Fruit fly (Drosophila melanogaster): ENCODE data around the gene HLH4C.

Gene HLH4C

dm6 chrX:4660642-4661252, 13.5 kb upstream of the HLH4C start:
- TF ChIP-seq ss (GFP tag; optimal IDR thresholded peaks at IDR 0.05) (no peak), CG6792 (GFP tag; optimal IDR thresholded peaks at IDR 0.05) (peak; percentile 3), CG10669 (GFP tag; optimal IDR thresholded peaks at IDR 0.05) (peak; percentile 24), CG8119 (GFP tag; IDR thresholded peaks at IDR 0.05) (no peak), cyc (GFP tag; optimal IDR thresholded peaks at IDR 0.05) (no peak), Ets96B (tag; optimal IDR thresholded peaks at IDR 0.05) (peak; percentile 35), CG8319 (GFP tag; optimal IDR thresholded peaks at IDR 0.05) (no peak), Sox15 (GFP tag; optimal IDR thresholded peaks at IDR 0.05) (peak; percentile 5), CG9139 (GFP tag; optimal IDR thresholded peaks at IDR 0.05) (no peak), salr (GFP tag; optimal IDR thresholded peaks at IDR 0.05) (peak in 1 of 2 experiments; percentile 19), dsx (GFP tag; optimal IDR thresholded peaks at IDR 0.05; ENCODE audit: poor library complexity, severe bottlenecking) (no peak), CG34406 (GFP tag; optimal IDR thresholded peaks at IDR 0.05) (peak; percentile 40), lz (GFP tag; optimal IDR thresholded peaks at IDR 0.05) (peak; percentile 3), svp (GFP tag) (peak; percentile 69), Met (GFP tag; optimal IDR thresholded peaks at IDR 0.05) (no peak), achi (GFP tag; optimal IDR thresholded peaks at IDR 0.05) (peak; percentile 25), CG6276 (GFP tag; optimal IDR thresholded peaks at IDR 0.05) (no peak), fd85E (GFP tag; optimal IDR thresholded peaks at IDR 0.05) (no peak), CG6163 (GFP tag; IDR thresholded peaks at IDR 0.05) (no peak; the same call in 2 of the 3 replicates), Eip78C (GFP tag) (peak; percentile 84), CG8632 (GFP tag; optimal IDR thresholded peaks at IDR 0.05) (peak; percentile 5), Ets21C (GFP tag; optimal IDR thresholded peaks at IDR 0.05) (no peak), net (GFP tag; optimal IDR thresholded peaks at IDR 0.05) (peak; percentile 2), CG6854 (GFP tag; optimal IDR thresholded peaks at IDR 0.05) (no peak), CG32006 (GFP tag; optimal IDR thresholded peaks at IDR 0.05) (peak; percentile 42), topi (GFP tag; optimal IDR thresholded peaks at IDR 0.05) (no peak), fkh (GFP tag; optimal IDR thresholded peaks at IDR 0.05) (no peak), fd59A (GFP tag; optimal IDR thresholded peaks at IDR 0.05) (no peak), Gug (GFP tag; IDR thresholded peaks at IDR 0.05) (no peak), esn (GFP tag; optimal IDR thresholded peaks at IDR 0.05) (peak; percentile 39)

DNA sequence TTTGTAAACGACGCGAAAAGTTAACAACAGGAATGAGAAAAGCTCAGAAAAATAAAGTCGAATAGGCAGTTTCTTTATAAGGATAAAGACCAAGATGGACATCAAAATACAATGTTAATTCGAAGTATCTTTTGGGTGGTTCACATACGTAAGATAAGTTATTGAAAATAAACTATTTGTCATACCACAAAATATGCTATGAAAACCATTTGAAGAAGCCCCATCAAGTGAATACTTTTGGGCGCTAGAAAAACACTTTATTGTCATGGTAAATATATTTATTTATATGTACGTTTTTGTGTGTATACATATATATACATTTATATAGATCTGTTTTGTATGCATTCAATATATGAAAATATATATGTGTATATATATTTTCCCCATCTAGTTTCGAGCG, 10.7 kb upstream of the HLH4C start:
- TF ChIP-seq salr (GFP tag; optimal IDR thresholded peaks at IDR 0.05) (no peak), CG6854 (GFP tag; optimal IDR thresholded peaks at IDR 0.05) (no peak), topi (GFP tag; optimal IDR thresholded peaks at IDR 0.05) (no peak), CG11762 (GFP tag; optimal IDR thresholded peaks at IDR 0.05; ENCODE audit: insufficient read depth) (no peak), Sox102F (GFP tag; optimal IDR thresholded peaks at IDR 0.05) (no peak), Hr4 (GFP tag; optimal IDR thresholded peaks at IDR 0.05) (no peak), CG1621 (tag; optimal IDR thresholded peaks at IDR 0.05) (no peak), CG3032 (tag; optimal IDR thresholded peaks at IDR 0.05) (no peak), Ets21C (GFP tag; optimal IDR thresholded peaks at IDR 0.05) (no peak), vri (GFP tag; optimal IDR thresholded peaks at IDR 0.05) (no peak), Eip93F (GFP tag; optimal IDR thresholded peaks at IDR 0.05) (no peak), CG10669 (GFP tag; optimal IDR thresholded peaks at IDR 0.05) (no peak)

dm6 chrX:4654397-4654796, 7.2 kb upstream of the HLH4C start, which contains the start of gene CG15473:
Gene CG15473, minus strand, starts transcription at chrX:4654497.
- no peak for TF ChIP-seq CG7368 (GFP tag; optimal IDR thresholded peaks at IDR 0.05)
- TF ChIP-seq lz (GFP tag; optimal IDR thresholded peaks at IDR 0.05), result no peak
- no peak for TF ChIP-seq fkh (GFP tag; optimal IDR thresholded peaks at IDR 0.05)
- no peak for TF ChIP-seq Gug (GFP tag; IDR thresholded peaks at IDR 0.05)
- no peak for TF ChIP-seq CG11294 (GFP tag; IDR thresholded peaks at IDR 0.05)
- no peak for TF ChIP-seq spab (GFP tag; optimal IDR thresholded peaks at IDR 0.05)
- TF ChIP-seq CG6808 (GFP tag; optimal IDR thresholded peaks at IDR 0.05), result no peak
- TF ChIP-seq pdm3 (GFP tag; optimal IDR thresholded peaks at IDR 0.05), result no peak
- TF ChIP-seq Eip93F (GFP tag; optimal IDR thresholded peaks at IDR 0.05), result no peak
- TF ChIP-seq CG3032 (tag; optimal IDR thresholded peaks at IDR 0.05), result no peak
- no peak for TF ChIP-seq ss (GFP tag; optimal IDR thresholded peaks at IDR 0.05)
- TF ChIP-seq CG11762 (GFP tag; optimal IDR thresholded peaks at IDR 0.05; ENCODE audit: insufficient read depth), result no peak
- no peak for TF ChIP-seq CG6854 (GFP tag; optimal IDR thresholded peaks at IDR 0.05)
- TF ChIP-seq CG15336 (GFP tag; IDR thresholded peaks at IDR 0.05), result no peak
- no peak for TF ChIP-seq OdsH (GFP tag; optimal IDR thresholded peaks at IDR 0.05)
- TF ChIP-seq Met (GFP tag; optimal IDR thresholded peaks at IDR 0.05), result no peak
- no peak for TF ChIP-seq Eip75B (GFP tag; optimal IDR thresholded peaks at IDR 0.05)

Measured in whole organism, prepupa.